Worm (Caenorhabditis elegans) whole organism, L3 larva: Measurements from ENCODE around the gene H11E01.2.

Experiments
- ZK546.5 ChIP-seq: sonication (generic microtip); optimal IDR thresholded peaks from 2 replicates; lab custom pipeline; 2017; ENCODE audit warnings: missing biosample characterization, missing genetic modification characterization
- daf-12 ChIP-seq: fragments of 150-350 bp; optimal IDR thresholded peaks from 2 replicates; lab custom pipeline; 2014; ENCODE audit warnings: missing biosample characterization, missing genetic modification reagents, missing genetic modification characterization
- lin-39 ChIP-seq: fragments of 150-350 bp; optimal IDR thresholded peaks from 2 replicates; lab custom pipeline; 2018; ENCODE audit warnings: missing biosample characterization, missing genetic modification reagents, missing genetic modification characterization
- nhr-23 ChIP-seq: fragments of 150-350 bp; optimal IDR thresholded peaks from 2 replicates; lab custom pipeline; 2014; ENCODE audit warnings: missing biosample characterization, missing genetic modification reagents, missing genetic modification characterization
- nhr-28 ChIP-seq: fragments of 150-350 bp; optimal IDR thresholded peaks from 2 replicates; lab custom pipeline; 2014; ENCODE audit warnings: missing biosample characterization, missing genetic modification characterization
- snpc-4 ChIP-seq: fragments of 150-350 bp; optimal IDR thresholded peaks from 2 replicates; lab custom pipeline; 2014; ENCODE audit warnings: missing biosample characterization, missing genetic modification characterization
- ztf-11 ChIP-seq: fragments of 150-350 bp; optimal IDR thresholded peaks from 2 replicates; lab custom pipeline; 2014; ENCODE audit warnings: missing biosample characterization, missing genetic modification characterization

DNA sequence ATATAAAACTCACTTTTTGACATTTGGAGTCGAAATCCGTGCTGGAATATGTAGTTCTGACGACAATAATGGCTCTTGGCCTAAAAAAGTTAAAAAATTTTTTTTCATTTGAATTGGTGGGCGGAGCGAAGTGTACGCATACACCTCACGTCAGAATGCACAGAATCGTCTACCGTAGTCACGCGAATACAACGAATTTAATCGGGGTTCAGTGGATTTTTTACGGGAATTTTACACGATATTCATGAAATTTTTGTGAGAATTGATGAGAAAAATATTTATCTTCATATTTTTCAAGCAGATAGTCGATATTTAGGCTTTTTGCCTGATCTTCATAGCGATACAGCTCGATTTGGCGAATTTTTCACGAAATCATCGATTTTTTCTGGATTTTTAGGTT, 47.9 kb downstream of the H11E01.2 start, which contains the start of gene R09H3.3:
- TF ChIP-seq daf-12 (tag; lab: Kevin White, UChicago), result no peak
- no peak for TF ChIP-seq ztf-11
- no peak for TF ChIP-seq ZK546.5 (tag; lab: Kevin White, UChicago)
- TF ChIP-seq nhr-28, result no peak
- no peak for TF ChIP-seq snpc-4 (tag; lab: Kevin White, UChicago)
- no peak for TF ChIP-seq nhr-23
- TF ChIP-seq lin-39 (tag; lab: Kevin White, UChicago), result no peak
